Worm (Caenorhabditis elegans) whole organism, L4 larva: ENCODE results near the gene B0252.11.

ENCODE experiments used
- D1046.2 ChIP-seq: fragments of 200-800 bp; sonication (Bioruptor generic); IDR thresholded peaks from 2 replicates; pipeline ENCODE4 v1.3.6; 2022; ENCODE audit warnings: missing genetic modification characterization, missing compliant biosample characterization
- F26F4.8 ChIP-seq: fragments of 200-800 bp; sonication (Bioruptor generic); conservative IDR thresholded peaks from 2 replicates; pipeline ENCODE4 v1.3.6; 2022; ENCODE audit warnings: missing genetic modification characterization, missing compliant biosample characterization
- F37D6.2 ChIP-seq: sonication (generic microtip); optimal IDR thresholded peaks from 2 replicates; lab custom pipeline; 2016; ENCODE audit warnings: mild to moderate bottlenecking, missing genetic modification characterization, missing compliant biosample characterization
- F49E8.2 ChIP-seq: sonication (generic microtip); optimal IDR thresholded peaks from 2 replicates; lab custom pipeline; 2016; ENCODE audit warnings: missing compliant biosample characterization, mild to moderate bottlenecking, missing genetic modification characterization, borderline replicate concordance
- T26A8.4 ChIP-seq: fragments of 200-800 bp; sonication (Bioruptor generic); IDR thresholded peaks from 2 replicates; pipeline ENCODE4 v1.3.6; 2022; ENCODE audit warnings: missing genetic modification characterization, missing compliant biosample characterization
- Y105C5A.15 ChIP-seq: fragments of 200-800 bp; sonication (Bioruptor generic); IDR thresholded peaks from 2 replicates; pipeline ENCODE4 v1.3.6; 2022; ENCODE audit warnings: missing genetic modification characterization, missing compliant biosample characterization
- Y5F2A.4 ChIP-seq: fragments of 200-800 bp; sonication (Bioruptor generic); optimal IDR thresholded peaks from 2 replicates; lab custom pipeline; 2018; ENCODE audit warnings: mild to moderate bottlenecking, missing genetic modification characterization, missing compliant biosample characterization
- ZK546.5 ChIP-seq, 2 experiments: sonication (generic microtip); optimal IDR thresholded peaks; 2 replicates each; lab custom pipeline; 2017; ENCODE audit warnings: missing biosample characterization in 2 of 2, missing genetic modification characterization in 2 of 2
- ama-1 ChIP-seq: fragments of 150-350 bp; optimal IDR thresholded peaks from 2 replicates; lab custom pipeline; 2014; ENCODE audit warnings: inconsistent platforms, mixed read lengths
- ceh-28 ChIP-seq: fragments of 150-350 bp; optimal IDR thresholded peaks from 2 replicates; lab custom pipeline; 2014; ENCODE audit warnings: missing biosample characterization, missing genetic modification reagents, missing genetic modification characterization
- ceh-44 ChIP-seq: fragments of 200-800 bp; sonication (Bioruptor generic); IDR thresholded peaks from 2 replicates; pipeline ENCODE4 v1.3.6; 2022; ENCODE audit warnings: missing genetic modification reagents, missing genetic modification characterization, missing compliant biosample characterization
- ceh-62 ChIP-seq: sonication (generic microtip); optimal IDR thresholded peaks from 2 replicates; lab custom pipeline; 2017; ENCODE audit warnings: missing biosample characterization, missing genetic modification characterization
- ces-1 ChIP-seq: fragments of 150-350 bp; sonication (generic microtip); optimal IDR thresholded peaks from 4 replicates; lab custom pipeline; 2014; ENCODE audit warnings: missing biosample characterization, missing genetic modification reagents, missing genetic modification characterization
- daf-12 ChIP-seq: fragments of 150-350 bp; optimal IDR thresholded peaks from 2 replicates; lab custom pipeline; 2014; ENCODE audit warnings: missing biosample characterization, missing genetic modification reagents, missing genetic modification characterization
- daf-16 ChIP-seq, 3 experiments: sonication (generic microtip); optimal IDR thresholded peaks; 2 replicates each; lab custom pipeline; 2016 to 2017; ENCODE audit warnings: missing genetic modification characterization in 3 of 3, missing genetic modification reagents in 3 of 3, mild to moderate bottlenecking in 2 of 3, missing compliant biosample characterization in 2 of 3, missing biosample characterization in 1 of 3, moderate library complexity in 1 of 3
- dmd-6 ChIP-seq: fragments of 200-800 bp; sonication (Bioruptor generic); IDR thresholded peaks from 2 replicates; pipeline ENCODE4 v1.3.6; 2022; ENCODE audit warnings: missing genetic modification reagents, missing genetic modification characterization, missing compliant biosample characterization
- dmd-9 ChIP-seq: fragments of 200-800 bp; sonication (Bioruptor generic); IDR thresholded peaks from 2 replicates; pipeline ENCODE4 v1.3.6; 2022; ENCODE audit warnings: missing genetic modification reagents, missing genetic modification characterization, missing compliant biosample characterization
- dpl-1 ChIP-seq: fragments of 150-350 bp; optimal IDR thresholded peaks from 2 replicates; lab custom pipeline; 2014; ENCODE audit warnings: missing biosample characterization, missing genetic modification reagents, missing genetic modification characterization
- duxl-1 ChIP-seq: sonication (generic microtip); optimal IDR thresholded peaks from 2 replicates; lab custom pipeline; 2016; ENCODE audit warnings: mild to moderate bottlenecking, missing genetic modification characterization, moderate library complexity, missing compliant biosample characterization; ENCODE audit not compliant: poor library complexity
- dve-1 ChIP-seq: sonication (generic microtip); optimal IDR thresholded peaks from 2 replicates; lab custom pipeline; 2017; ENCODE audit warnings: antibody characterized with exemption, mild to moderate bottlenecking, missing genetic modification characterization, missing compliant biosample characterization; ENCODE audit not compliant: insufficient read depth
- egl-27 ChIP-seq: sonication (generic microtip); optimal IDR thresholded peaks from 3 replicates; lab custom pipeline; 2017; ENCODE audit warnings: missing biosample characterization, missing genetic modification reagents, missing genetic modification characterization
- fkh-10 ChIP-seq: fragments of 150-350 bp; optimal IDR thresholded peaks from 2 replicates; lab custom pipeline; 2014; ENCODE audit warnings: missing biosample characterization, missing genetic modification reagents, missing genetic modification characterization
- fos-1 ChIP-seq: fragments of 150-350 bp; optimal IDR thresholded peaks from 2 replicates; lab custom pipeline; 2014; ENCODE audit warnings: missing biosample characterization, missing genetic modification characterization
- gei-8 ChIP-seq: fragments of 200-800 bp; sonication (Bioruptor generic); optimal IDR thresholded peaks from 2 replicates; lab custom pipeline; 2018; ENCODE audit warnings: mild to moderate bottlenecking, missing genetic modification characterization, missing compliant biosample characterization
- hif-1 ChIP-seq, 2 experiments: sonication (generic microtip); optimal IDR thresholded peaks; 2 replicates each; lab custom pipeline; 2016 to 2017; ENCODE audit warnings: missing compliant biosample characterization in 2 of 2, missing genetic modification characterization in 2 of 2, missing genetic modification reagents in 2 of 2, missing genotype in 2 of 2, mild to moderate bottlenecking in 1 of 2
- jun-1 ChIP-seq: fragments of 150-350 bp; optimal IDR thresholded peaks from 2 replicates; lab custom pipeline; 2014; ENCODE audit warnings: missing biosample characterization, missing genetic modification reagents, missing genetic modification characterization
- lin-13 ChIP-seq: fragments of 150-350 bp; optimal IDR thresholded peaks from 2 replicates; lab custom pipeline; 2014; ENCODE audit warnings: missing biosample characterization, missing genetic modification reagents, missing genetic modification characterization
- lin-39 ChIP-seq: fragments of 150-350 bp; optimal IDR thresholded peaks from 2 replicates; lab custom pipeline; 2014; ENCODE audit warnings: missing biosample characterization, missing genetic modification reagents, missing genetic modification characterization
- lir-3 ChIP-seq: sonication (generic microtip); optimal IDR thresholded peaks from 2 replicates; lab custom pipeline; 2016; ENCODE audit warnings: mild to moderate bottlenecking, missing genetic modification characterization, missing compliant biosample characterization
- lsy-2 ChIP-seq, 2 experiments: fragments of 150-350 bp in 1 of 2; sonication (generic microtip) in 1 of 2; optimal IDR thresholded peaks; 2 replicates each; lab custom pipeline; 2014 to 2017; ENCODE audit warnings: missing biosample characterization in 2 of 2, missing genetic modification characterization in 2 of 2
- mdl-1 ChIP-seq, 2 experiments: fragments of 150-350 bp in 1 of 2; sonication (generic microtip) in 1 of 2; optimal IDR thresholded peaks; 2 replicates each; lab custom pipeline; 2014 to 2017; ENCODE audit warnings: missing biosample characterization in 2 of 2, missing genetic modification characterization in 2 of 2
- mdt-29 ChIP-seq: fragments of 200-800 bp; sonication (Bioruptor generic); IDR thresholded peaks from 2 replicates; pipeline ENCODE4 v1.3.6; 2022; ENCODE audit warnings: missing genetic modification reagents, missing genetic modification characterization, missing compliant biosample characterization
- mep-1 ChIP-seq: fragments of 150-350 bp; sonication (generic microtip); optimal IDR thresholded peaks from 3 replicates; lab custom pipeline; 2014; ENCODE audit warnings: missing biosample characterization, missing genetic modification characterization
- mes-2 ChIP-seq: sonication (generic microtip); optimal IDR thresholded peaks from 2 replicates; lab custom pipeline; 2016; ENCODE audit warnings: missing genotype, mild to moderate bottlenecking, missing genetic modification characterization, missing compliant biosample characterization; ENCODE audit not compliant: poor library complexity, severe bottlenecking
- nhr-10 ChIP-seq: fragments of 150-350 bp; optimal IDR thresholded peaks from 2 replicates; lab custom pipeline; 2014; ENCODE audit warnings: missing biosample characterization, missing genetic modification characterization
- nhr-111 ChIP-seq: fragments of 200-800 bp; sonication (Bioruptor generic); optimal IDR thresholded peaks from 2 replicates; lab custom pipeline; 2018; ENCODE audit warnings: mild to moderate bottlenecking, missing genetic modification characterization, missing compliant biosample characterization
- nhr-41 ChIP-seq: fragments of 200-800 bp; sonication (Bioruptor generic); IDR thresholded peaks from 2 replicates; pipeline ENCODE4 v1.3.6; 2022; ENCODE audit warnings: missing genetic modification reagents, missing genetic modification characterization, missing compliant biosample characterization
- nhr-42 ChIP-seq: fragments of 200-800 bp; sonication (Bioruptor generic); IDR thresholded peaks from 2 replicates; pipeline ENCODE4 v1.3.6; 2022; ENCODE audit warnings: missing genetic modification characterization, missing compliant biosample characterization
- nhr-48 ChIP-seq: sonication (generic microtip); optimal IDR thresholded peaks from 2 replicates; lab custom pipeline; 2016; ENCODE audit warnings: mild to moderate bottlenecking, missing genetic modification characterization, missing compliant biosample characterization
- saeg-2 ChIP-seq: fragments of 200-800 bp; sonication (Bioruptor generic); IDR thresholded peaks from 2 replicates; pipeline ENCODE4 v1.3.6; 2022; ENCODE audit warnings: missing genetic modification reagents, missing genetic modification characterization, missing compliant biosample characterization
- sdz-12 ChIP-seq: fragments of 200-800 bp; sonication (Bioruptor generic); optimal IDR thresholded peaks from 2 replicates; lab custom pipeline; 2018; ENCODE audit warnings: mild to moderate bottlenecking, missing genetic modification characterization, missing compliant biosample characterization
- snpc-4 ChIP-seq: fragments of 150-350 bp; optimal IDR thresholded peaks from 2 replicates; lab custom pipeline; 2014; ENCODE audit warnings: missing biosample characterization, missing genetic modification characterization
- spr-3 ChIP-seq: fragments of 200-800 bp; sonication (Bioruptor generic); optimal IDR thresholded peaks from 2 replicates; lab custom pipeline; 2018; ENCODE audit warnings: mild to moderate bottlenecking, missing genetic modification characterization, missing compliant biosample characterization
- tag-97 ChIP-seq: fragments of 200-800 bp; sonication (Bioruptor generic); IDR thresholded peaks from 2 replicates; pipeline ENCODE4 v1.3.6; 2022; ENCODE audit warnings: missing genetic modification characterization, missing compliant biosample characterization
- unc-130 ChIP-seq: sonication (generic microtip); optimal IDR thresholded peaks from 2 replicates; lab custom pipeline; 2016; ENCODE audit warnings: missing genetic modification reagents, missing genetic modification characterization, missing compliant biosample characterization
- zfp-2 ChIP-seq: sonication (generic microtip); optimal IDR thresholded peaks from 2 replicates; lab custom pipeline; 2016; ENCODE audit warnings: mild to moderate bottlenecking, missing genetic modification characterization, missing compliant biosample characterization
- zip-11 ChIP-seq: fragments of 200-800 bp; sonication (Bioruptor generic); IDR thresholded peaks from 2 replicates; pipeline ENCODE4 v1.3.6; 2022; ENCODE audit warnings: missing genetic modification characterization, missing compliant biosample characterization
- ztf-7 ChIP-seq: fragments of 150-350 bp; optimal IDR thresholded peaks from 2 replicates; lab custom pipeline; 2014; ENCODE audit warnings: missing biosample characterization, missing genetic modification characterization

Gene B0252.11

ce11 chrII:6915875-6916274, 1.7 kb downstream of the B0252.11 start, which contains the start of gene B0252.8:
Gene B0252.8, plus strand, starts transcription at chrII:6916166.
- no peak for TF ChIP-seq dmd-6 (GFP tag; lab: Robert Waterston, UW)
- no peak for TF ChIP-seq saeg-2 (GFP tag; lab: Robert Waterston, UW)
- no peak for TF ChIP-seq ZK546.5 (tag; optimal IDR thresholded peaks at IDR 0.05; lab: Kevin White, UChicago)
- TF ChIP-seq gei-8 (GFP tag; lab: Kevin White, UChicago), result no peak
- TF ChIP-seq daf-12, result no peak
- TF ChIP-seq lsy-2 (tag; optimal IDR thresholded peaks at IDR 0.05; lab: Kevin White, UChicago), result no peak
- TF ChIP-seq egl-27, result no peak
- no peak for TF ChIP-seq mdt-29 (GFP tag; lab: Robert Waterston, UW)
- TF ChIP-seq lin-13, result no peak
- TF ChIP-seq zfp-2 (tag; lab: Kevin White, UChicago), result no peak
- TF ChIP-seq nhr-48 (tag; lab: Kevin White, UChicago), result no peak
- no peak for TF ChIP-seq unc-130 (GFP tag; lab: Kevin White, UChicago)
- TF ChIP-seq dmd-9 (GFP tag; lab: Robert Waterston, UW), result no peak
- no peak for TF ChIP-seq hif-1 (tag; optimal IDR thresholded peaks at IDR 0.05; lab: Kevin White, UChicago)
- TF ChIP-seq F49E8.2 (tag; lab: Kevin White, UChicago), result no peak
- no peak for TF ChIP-seq dpl-1

DNA sequence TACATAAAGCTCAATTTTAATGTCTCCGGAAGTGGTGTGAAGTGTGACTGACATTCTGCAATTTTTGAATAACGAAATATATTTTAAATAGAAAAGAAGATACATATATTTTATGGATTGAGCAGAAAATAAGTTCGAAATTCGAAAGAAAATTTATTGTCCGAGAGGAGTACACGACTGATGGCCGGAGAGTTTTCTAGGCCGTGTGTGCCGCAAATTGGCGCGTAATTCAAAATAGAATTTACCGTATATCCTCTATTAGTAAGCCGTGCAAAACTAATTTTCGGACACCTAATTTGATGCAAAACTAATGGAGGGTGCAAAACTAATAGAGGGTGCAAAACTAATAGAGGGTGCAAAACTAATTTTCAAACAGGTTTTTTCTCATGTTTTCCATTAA, 4.3 kb downstream of the B0252.11 start, which contains the start of gene cyn-10:
Gene cyn-10, minus strand, starts transcription at position 57 of the 400 bp plus-strand sequence.
- TF ChIP-seq hif-1 (tag; optimal IDR thresholded peaks at IDR 0.05; lab: Kevin White, UChicago) (peak in 1 of 2 experiments; percentile 86), lir-3 (tag; lab: Kevin White, UChicago) (no peak), mdl-1 (tag; optimal IDR thresholded peaks at IDR 0.05; lab: Kevin White, UChicago) (no peak), spr-3 (GFP tag; lab: Kevin White, UChicago) (no peak), mes-2 (tag; lab: Kevin White, UChicago) (peak; percentile 100), dve-1 (tag; lab: Kevin White, UChicago) (peak; percentile 49), duxl-1 (peak; percentile 66), F49E8.2 (tag; lab: Kevin White, UChicago) (peak; percentile 6), ces-1 (GFP tag; lab: Kevin White, UChicago) (no peak), nhr-10 (tag; lab: Kevin White, UChicago) (no peak), mdt-29 (GFP tag; lab: Robert Waterston, UW) (0 out of 2 replicates have a peak, but pooled peaks have one; percentile 25), T26A8.4 (GFP tag; lab: Robert Waterston, UW) (peak; percentile 77; the same call in 1 of the 2 replicates), tag-97 (GFP tag; lab: Robert Waterston, UW) (peak; percentile 91; the same call in 1 of the 2 replicates), ceh-44 (GFP tag; lab: Robert Waterston, UW) (no peak), dmd-9 (GFP tag; lab: Robert Waterston, UW) (peak; percentile 95), Y105C5A.15 (GFP tag; lab: Robert Waterston, UW) (no peak), fkh-10 (no peak), nhr-48 (tag; lab: Kevin White, UChicago) (peak; percentile 11), F37D6.2 (tag; lab: Kevin White, UChicago) (no peak), gei-8 (GFP tag; lab: Kevin White, UChicago) (no peak), snpc-4 (tag; lab: Kevin White, UChicago) (no peak), Y5F2A.4 (GFP tag; lab: Kevin White, UChicago) (no peak), nhr-111 (GFP tag; lab: Kevin White, UChicago) (no peak), ztf-7 (peak; percentile 18), jun-1 (no peak), ama-1 (lab: Kevin White, UChicago) (no peak), nhr-41 (no peak), lin-39 (tag; lab: Kevin White, UChicago) (no peak), mep-1 (tag; lab: Kevin White, UChicago) (peak; percentile 51), fos-1 (tag; lab: Kevin White, UChicago) (no peak), sdz-12 (GFP tag; lab: Kevin White, UChicago) (peak; percentile 70), F26F4.8 (GFP tag; lab: Robert Waterston, UW) (no peak), ceh-28 (tag; lab: Kevin White, UChicago) (no peak), nhr-42 (GFP tag; lab: Robert Waterston, UW) (0 out of 2 replicates have a peak, but pooled peaks have one; percentile 35), daf-16 (GFP tag; optimal IDR thresholded peaks at IDR 0.05; lab: Kevin White, UChicago) (no peak), daf-16 (tag; optimal IDR thresholded peaks at IDR 0.05; lab: Kevin White, UChicago) (no peak), D1046.2 (no peak; the same call in 1 of the 2 replicates), ceh-62 (tag; lab: Kevin White, UChicago) (no peak), egl-27 (no peak), zip-11 (no peak)
